Worm (Caenorhabditis elegans): ENCODE data around the gene pph-1.

DNA sequence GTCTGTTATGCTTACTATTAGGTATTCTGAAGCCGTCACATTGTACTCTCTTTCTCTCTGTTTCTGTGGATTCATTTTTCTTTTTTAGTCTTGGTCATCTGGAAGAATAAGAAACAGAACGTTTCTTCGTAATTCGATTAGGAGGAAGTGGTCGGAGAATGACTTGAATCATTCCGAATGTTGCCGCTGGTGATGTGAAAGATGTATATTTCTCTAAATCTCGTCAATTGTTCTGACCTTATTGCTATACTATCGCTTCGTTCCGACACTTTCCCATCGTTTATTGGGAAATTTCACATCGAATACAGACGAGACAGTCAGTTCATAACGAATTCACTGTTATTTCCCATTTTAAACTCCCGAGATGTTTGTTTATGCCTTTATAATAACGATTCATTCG lies 23.3 kb upstream of the pph-1 start:
- TF ChIP-seq ztf-23 (GFP tag; IDR thresholded peaks at IDR 0.05) (no peak), flt-1 (GFP tag; IDR thresholded peaks at IDR 0.05) (no peak), cog-1 (tag; optimal IDR thresholded peaks at IDR 0.05) (no peak), ref-1 (GFP tag; conservative IDR thresholded peaks at IDR 0.05) (no peak), klf-2 (GFP tag; conservative IDR thresholded peaks at IDR 0.05) (no peak)

All from whole organism, midembryonic.